Fruit fly (Drosophila melanogaster): ENCODE data around the gene VhaPPA1-1.

Gene VhaPPA1-1

DNA sequence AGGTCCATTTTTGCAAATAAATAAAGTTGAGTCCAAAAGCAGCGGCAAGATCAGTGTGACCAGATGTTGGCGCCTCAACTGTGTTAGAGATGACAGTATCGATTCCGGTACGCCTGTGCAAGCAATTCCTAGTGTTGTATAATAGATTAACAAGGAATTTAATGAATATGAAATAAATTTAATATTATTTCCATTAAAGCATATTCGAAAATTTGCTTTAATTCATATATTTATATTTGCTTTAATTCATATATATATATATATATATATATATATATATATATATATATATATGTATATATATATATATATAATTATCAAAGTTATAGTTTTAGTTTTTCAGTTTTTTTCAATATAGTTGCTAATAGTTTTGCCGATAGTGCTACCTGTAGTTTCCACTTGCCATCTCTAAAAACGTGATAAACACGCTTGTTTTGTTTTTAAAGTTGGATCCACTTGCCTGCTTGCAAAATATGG, 5.5 kb downstream of the VhaPPA1-1 start, which contains the start of the genes Nup93-2 and CG3817 (continued):
- TF ChIP-seq CG7372 (GFP tag; IDR thresholded peaks at IDR 0.05), result peak; percentile 56
- TF ChIP-seq knrl (GFP tag; IDR thresholded peaks at IDR 0.05; ENCODE audit: partially characterized antibody), result peak; percentile 51; the same call in 1 of the 3 replicates
- peak; percentile 56 for TF ChIP-seq CG10366 (GFP tag; IDR thresholded peaks at IDR 0.05)
- TF ChIP-seq CG10979 (tag; optimal IDR thresholded peaks at IDR 0.05), result no peak
- peak; percentile 13 for TF ChIP-seq CG12391 (tag; optimal IDR thresholded peaks at IDR 0.05)
- no peak for TF ChIP-seq fd102C (GFP tag; optimal IDR thresholded peaks at IDR 0.05)
- TF ChIP-seq inv (GFP tag; IDR thresholded peaks at IDR 0.05; ENCODE audit: partially characterized antibody), result peak; percentile 62
- TF ChIP-seq Neu2 (GFP tag; optimal IDR thresholded peaks at IDR 0.05; ENCODE audit: borderline replicate concordance), result no peak
- TF ChIP-seq CG12744 (GFP tag; optimal IDR thresholded peaks at IDR 0.05), result no peak
- peak; percentile 56 for TF ChIP-seq CG15269 (tag; optimal IDR thresholded peaks at IDR 0.05)
- no peak for TF ChIP-seq CG1792 (GFP tag; optimal IDR thresholded peaks at IDR 0.05)
- peak; percentile 52; the same call in 1 of the 2 replicates for TF ChIP-seq CG14441 (GFP tag; IDR thresholded peaks at IDR 0.05)
- no peak for TF ChIP-seq stc (GFP tag; IDR thresholded peaks at IDR 0.05)
- TF ChIP-seq CG6813 (GFP tag; optimal IDR thresholded peaks at IDR 0.05), result peak; percentile 58
- no peak for TF ChIP-seq prd (optimal IDR thresholded peaks at IDR 0.05)
- TF ChIP-seq prd (GFP tag; IDR thresholded peaks at IDR 0.05), result peak; percentile 82
- TF ChIP-seq lola (GFP tag; optimal IDR thresholded peaks at IDR 0.05), result no peak
- TF ChIP-seq CG6654 (GFP tag; optimal IDR thresholded peaks at IDR 0.05), result no peak
- TF ChIP-seq HLHmδ (GFP tag; optimal IDR thresholded peaks at IDR 0.05), result no peak
- peak; percentile 82 for TF ChIP-seq Rfx (GFP tag; IDR thresholded peaks at IDR 0.05)
- no peak for TF ChIP-seq tup (GFP tag; optimal IDR thresholded peaks at IDR 0.05)
- no peak for TF ChIP-seq CG8089 (GFP tag; optimal IDR thresholded peaks at IDR 0.05)
- no peak for TF ChIP-seq CG7786 (GFP tag; optimal IDR thresholded peaks at IDR 0.05)
- TF ChIP-seq Dad (GFP tag; optimal IDR thresholded peaks at IDR 0.05), result peak; percentile 51
- TF ChIP-seq CG8290 (GFP tag; optimal IDR thresholded peaks at IDR 0.05), result peak; percentile 88
- TF ChIP-seq CG8290 (tag; optimal IDR thresholded peaks at IDR 0.05), result peak in 1 of 2 experiments; percentile 49
- TF ChIP-seq odd (GFP tag; optimal IDR thresholded peaks at IDR 0.05), result no peak
- TF ChIP-seq CG2199 (GFP tag; IDR thresholded peaks at IDR 0.05), result no peak
- peak; percentile 61 for TF ChIP-seq CG9727 (GFP tag; optimal IDR thresholded peaks at IDR 0.05)
- no peak for TF ChIP-seq Fer1 (GFP tag; optimal IDR thresholded peaks at IDR 0.05)
- peak; percentile 34 for TF ChIP-seq CG9437 (GFP tag; optimal IDR thresholded peaks at IDR 0.05)
- no peak for TF ChIP-seq shn (GFP tag; optimal IDR thresholded peaks at IDR 0.05)
- peak; percentile 45 for TF ChIP-seq tin (GFP tag; optimal IDR thresholded peaks at IDR 0.05)
- TF ChIP-seq nmo (GFP tag; optimal IDR thresholded peaks at IDR 0.05), result peak; percentile 95
- TF ChIP-seq CG6765 (GFP tag; optimal IDR thresholded peaks at IDR 0.05), result peak; percentile 34
- no peak for TF ChIP-seq CTCF (GFP tag; optimal IDR thresholded peaks at IDR 0.05)
- no peak for TF ChIP-seq jing (GFP tag; optimal IDR thresholded peaks at IDR 0.05)
- TF ChIP-seq Hmx (GFP tag; optimal IDR thresholded peaks at IDR 0.05), result no peak
- TF ChIP-seq CG2202 (tag; optimal IDR thresholded peaks at IDR 0.05), result no peak
- TF ChIP-seq Elba2 (GFP tag; optimal IDR thresholded peaks at IDR 0.05), result no peak
- peak; percentile 67 for TF ChIP-seq Mrtf (GFP tag; IDR thresholded peaks at IDR 0.05)
- peak; percentile 67 for TF ChIP-seq trh (GFP tag; optimal IDR thresholded peaks at IDR 0.05)
- peak; percentile 59 for TF ChIP-seq twi (tag; optimal IDR thresholded peaks at IDR 0.05)
- no peak for TF ChIP-seq CG12219 (GFP tag; optimal IDR thresholded peaks at IDR 0.05)
- 0 out of 2 replicates have a peak, but pooled peaks have one; percentile 48 for TF ChIP-seq nerfin-2 (GFP tag; IDR thresholded peaks at IDR 0.05; ENCODE audit: partially characterized antibody)
- TF ChIP-seq CG4730 (GFP tag; IDR thresholded peaks at IDR 0.05), result peak; percentile 46
- no peak for TF ChIP-seq CG3065 (GFP tag; optimal IDR thresholded peaks at IDR 0.05)
- TF ChIP-seq CG1024 (GFP tag; IDR thresholded peaks at IDR 0.05), result no peak; the same call in 1 of the 2 replicates
- TF ChIP-seq sens (GFP tag), result peak; percentile 89
- peak; percentile 68 for TF ChIP-seq dysf (GFP tag; IDR thresholded peaks at IDR 0.05)
- TF ChIP-seq hb (GFP tag; IDR thresholded peaks at IDR 0.05; ENCODE audit: partially characterized antibody), result 0 out of 3 replicates have a peak, but pooled peaks have one; percentile 52
- no peak for TF ChIP-seq ERR (GFP tag; optimal IDR thresholded peaks at IDR 0.05)

Data from whole organism, embryonic.